Fruit fly (Drosophila melanogaster) whole organism, embryonic: ENCODE measurements around the gene ETHR.

ENCODE experiments used
- Atf-2 ChIP-seq: fragments of 200-800 bp; sonication (Bioruptor generic); optimal IDR thresholded peaks from 2 replicates; lab custom pipeline; 2016; ENCODE audit warnings: missing biosample characterization, missing genetic modification characterization
- CG10462 ChIP-seq: fragments of 200-800 bp; sonication (Bioruptor generic); optimal IDR thresholded peaks from 2 replicates; lab custom pipeline; 2016; ENCODE audit warnings: missing biosample characterization, missing genetic modification characterization
- CG11093 ChIP-seq: fragments of 200-800 bp; sonication (Bioruptor generic); IDR thresholded peaks from 3 replicates; pipeline ENCODE4 v1.3.6; 2022; ENCODE audit warnings: missing biosample characterization, missing genetic modification characterization
- CG12236 ChIP-seq: fragments of 200-800 bp; sonication (Bioruptor generic); optimal IDR thresholded peaks from 2 replicates; lab custom pipeline; 2016; ENCODE audit warnings: missing biosample characterization, missing genetic modification characterization
- CG13123 ChIP-seq: fragments of 200-800 bp; sonication (Bioruptor generic); optimal IDR thresholded peaks from 2 replicates; lab custom pipeline; 2016; ENCODE audit warnings: missing biosample characterization, missing genetic modification characterization
- CG14667 ChIP-seq: fragments of 200-800 bp; sonication (Bioruptor generic); IDR thresholded peaks from 2 replicates; pipeline ENCODE4 v1.3.6; 2022; ENCODE audit warnings: missing biosample characterization, missing genetic modification characterization
- CG14860 ChIP-seq: fragments of 200-800 bp; sonication (Bioruptor generic); IDR thresholded peaks from 3 replicates; pipeline ENCODE4 v1.3.6; 2022; ENCODE audit warnings: missing biosample characterization, missing genetic modification characterization; ENCODE audit not compliant: partially characterized antibody
- CG1602 ChIP-seq: fragments of 200-800 bp; sonication (Bioruptor generic); optimal IDR thresholded peaks from 3 replicates; lab custom pipeline; 2016; ENCODE audit warnings: missing biosample characterization, missing genetic modification characterization
- CG17361 ChIP-seq: fragments of 200-800 bp; sonication (Bioruptor generic); IDR thresholded peaks from 3 replicates; pipeline ENCODE4 v1.3.6; 2022; ENCODE audit warnings: missing biosample characterization, missing genetic modification characterization
- CG18011 ChIP-seq: fragments of 200-800 bp; sonication (Bioruptor generic); optimal IDR thresholded peaks from 2 replicates; lab custom pipeline; 2017; ENCODE audit warnings: missing biosample characterization, missing genetic modification characterization, mild to moderate bottlenecking, moderate library complexity, missing genotype
- CG2129 ChIP-seq: fragments of 200-800 bp; sonication (Bioruptor generic); IDR thresholded peaks from 2 replicates; pipeline ENCODE4 v1.3.6; 2022; ENCODE audit warnings: missing biosample characterization, missing genetic modification characterization; ENCODE audit not compliant: partially characterized antibody
- CG2875 ChIP-seq: fragments of 200-800 bp; sonication (Bioruptor generic); optimal IDR thresholded peaks from 2 replicates; lab custom pipeline; 2017; ENCODE audit warnings: missing biosample characterization, mild to moderate bottlenecking, missing genetic modification characterization, missing genetic modification reagents
- CG3407 ChIP-seq: fragments of 200-800 bp; sonication (Bioruptor generic); optimal IDR thresholded peaks from 2 replicates; lab custom pipeline; 2018; ENCODE audit warnings: missing biosample characterization, mild to moderate bottlenecking, missing genetic modification characterization
- CG34422 ChIP-seq: fragments of 200-800 bp; sonication (Bioruptor generic); IDR thresholded peaks from 3 replicates; pipeline ENCODE4 v1.3.6; 2022; ENCODE audit warnings: missing biosample characterization, missing genetic modification characterization
- CG4282 ChIP-seq: fragments of 200-800 bp; sonication (Bioruptor generic); optimal IDR thresholded peaks from 2 replicates; lab custom pipeline; 2016; ENCODE audit warnings: missing biosample characterization, missing genetic modification characterization
- CG7372 ChIP-seq: fragments of 200-800 bp; sonication (Bioruptor generic); IDR thresholded peaks from 2 replicates; pipeline ENCODE4 v1.3.6; 2022; ENCODE audit warnings: missing biosample characterization, missing genetic modification characterization
- CG7928 ChIP-seq: fragments of 200-800 bp; sonication (Bioruptor generic); optimal IDR thresholded peaks from 2 replicates; lab custom pipeline; 2017; ENCODE audit warnings: missing biosample characterization, mild to moderate bottlenecking, missing genetic modification characterization
- CG9215 ChIP-seq: fragments of 200-800 bp; sonication (Bioruptor generic); IDR thresholded peaks from 2 replicates; pipeline ENCODE4 v1.3.6; 2022; ENCODE audit warnings: missing biosample characterization, missing genetic modification characterization
- CG9932 ChIP-seq: fragments of 200-800 bp; sonication (Bioruptor generic); IDR thresholded peaks from 2 replicates; pipeline ENCODE4 v1.3.6; 2022; ENCODE audit warnings: missing biosample characterization, missing genetic modification characterization
- CkIIα-i1 ChIP-seq: fragments of 200-800 bp; sonication (Bioruptor generic); IDR thresholded peaks from 2 replicates; pipeline ENCODE4 v1.3.6; 2022; ENCODE audit warnings: missing biosample characterization, missing genetic modification characterization
- D19A ChIP-seq: fragments of 200-800 bp; optimal IDR thresholded peaks from 3 replicates; lab custom pipeline; 2019; ENCODE audit warnings: missing biosample characterization, mild to moderate bottlenecking, missing genetic modification characterization, moderate library complexity
- Dfd ChIP-seq, 2 experiments: fragments of >200 bp; optimal IDR thresholded peaks; 2 replicates each; lab custom pipeline; 2017; ENCODE audit warnings: missing biosample characterization in 2 of 2, missing genetic modification characterization in 2 of 2
- Eip74EF ChIP-seq, 2 experiments: fragments of 200-800 bp in 1 of 2; fragments of >200 bp in 1 of 2; sonication (Bioruptor generic) in 1 of 2; optimal IDR thresholded peaks; 2 replicates each; lab custom pipeline; 2017 to 2019; ENCODE audit warnings: missing biosample characterization in 2 of 2, missing genetic modification characterization in 2 of 2, mild to moderate bottlenecking in 1 of 2, moderate library complexity in 1 of 2
- GATAe ChIP-seq: fragments of 200-800 bp; sonication (Bioruptor generic); conservative IDR thresholded peaks from 2 replicates; pipeline ENCODE4 v1.3.6; 2022; ENCODE audit warnings: missing biosample characterization, missing genetic modification characterization
- Mrtf ChIP-seq: fragments of 200-800 bp; sonication (Bioruptor generic); IDR thresholded peaks from 3 replicates; pipeline ENCODE4 v1.3.6; 2022; ENCODE audit warnings: missing biosample characterization, missing genetic modification characterization
- Nf-YA ChIP-seq: fragments of 200-800 bp; sonication (Bioruptor generic); IDR thresholded peaks from 2 replicates; pipeline ENCODE4 v1.3.6; 2022; ENCODE audit warnings: missing biosample characterization, missing genetic modification characterization
- Oaz ChIP-seq: fragments of 200-800 bp; sonication (Bioruptor generic); IDR thresholded peaks from 2 replicates; pipeline ENCODE4 v1.3.6; 2022; ENCODE audit warnings: missing biosample characterization, missing genetic modification characterization
- Sox102F ChIP-seq: fragments of 200-800 bp; sonication (Bioruptor generic); optimal IDR thresholded peaks from 2 replicates; lab custom pipeline; 2018; ENCODE audit warnings: missing biosample characterization, mild to moderate bottlenecking, missing genetic modification characterization, moderate library complexity
- TFAM ChIP-seq: fragments of 200-800 bp; sonication (Bioruptor generic); optimal IDR thresholded peaks from 2 replicates; lab custom pipeline; 2017; ENCODE audit warnings: missing biosample characterization, missing genetic modification characterization, inconsistent platforms
- Trl ChIP-seq, 3 experiments: fragments of >200 bp in 2 of 3; fragments of 200-800 bp in 1 of 3; sonication (Bioruptor generic) in 1 of 3; optimal IDR thresholded peaks; 2 replicates in 1 of 3; 3 replicates in 2 of 3; lab custom pipeline; 2016 to 2017; ENCODE audit warnings: missing biosample characterization in 1 of 3, missing genetic modification characterization in 1 of 3
- Vsx1 ChIP-seq: fragments of 200-800 bp; sonication (Bioruptor generic); optimal IDR thresholded peaks from 2 replicates; lab custom pipeline; 2017; ENCODE audit warnings: missing biosample characterization, mild to moderate bottlenecking, missing genetic modification characterization, missing genetic modification reagents
- ase ChIP-seq: fragments of 200-800 bp; sonication (Bioruptor generic); IDR thresholded peaks from 3 replicates; pipeline ENCODE4 v1.3.6; 2022; ENCODE audit warnings: missing biosample characterization, missing genetic modification characterization
- caup ChIP-seq: fragments of 200-800 bp; sonication (Bioruptor generic); optimal IDR thresholded peaks from 3 replicates; lab custom pipeline; 2017; ENCODE audit warnings: missing biosample characterization, mild to moderate bottlenecking, missing genetic modification characterization, moderate library complexity; ENCODE audit not compliant: severe bottlenecking
- dpn ChIP-seq, 2 experiments: fragments of 200-800 bp; sonication (Bioruptor generic); optimal IDR thresholded peaks; 3 replicates each; lab custom pipeline; 2016; ENCODE audit warnings: missing biosample characterization in 2 of 2, missing genetic modification characterization in 2 of 2
- emc ChIP-seq: fragments of 200-800 bp; sonication (Bioruptor generic); optimal IDR thresholded peaks from 2 replicates; lab custom pipeline; 2016; ENCODE audit warnings: missing biosample characterization, missing genetic modification characterization
- gcm ChIP-seq: fragments of 200-800 bp; sonication (Bioruptor generic); optimal IDR thresholded peaks from 2 replicates; lab custom pipeline; 2019; ENCODE audit warnings: missing biosample characterization, mild to moderate bottlenecking, missing genetic modification characterization, moderate library complexity
- ham ChIP-seq: fragments of 200-800 bp; sonication (Bioruptor generic); IDR thresholded peaks from 2 replicates; pipeline ENCODE4 v1.3.6; 2022; ENCODE audit warnings: missing biosample characterization, missing genetic modification characterization
- hbn ChIP-seq: fragments of 200-800 bp; sonication (Bioruptor generic); IDR thresholded peaks from 2 replicates; pipeline ENCODE4 v1.3.6; 2022; ENCODE audit warnings: missing biosample characterization, missing genetic modification characterization; ENCODE audit not compliant: partially characterized antibody
- hth ChIP-seq: fragments of >200 bp; optimal IDR thresholded peaks from 2 replicates; lab custom pipeline; 2017; ENCODE audit warnings: inconsistent platforms
- insv ChIP-seq, 2 experiments: fragments of 200-800 bp; sonication (Bioruptor generic); optimal IDR thresholded peaks; 3 replicates each; lab custom pipeline; 2016 to 2018; ENCODE audit warnings: missing biosample characterization in 2 of 2, missing genetic modification characterization in 2 of 2
- jumu ChIP-seq: fragments of 200-800 bp; sonication (Bioruptor generic); optimal IDR thresholded peaks from 3 replicates; lab custom pipeline; 2016; ENCODE audit warnings: missing biosample characterization, missing genetic modification characterization
- knrl ChIP-seq: fragments of 200-800 bp; sonication (Bioruptor generic); IDR thresholded peaks from 3 replicates; pipeline ENCODE4 v1.3.6; 2022; ENCODE audit warnings: missing biosample characterization, missing genetic modification characterization; ENCODE audit not compliant: partially characterized antibody
- odd ChIP-seq: fragments of 200-800 bp; sonication (Bioruptor generic); optimal IDR thresholded peaks from 2 replicates; lab custom pipeline; 2017; ENCODE audit warnings: missing biosample characterization, mild to moderate bottlenecking, missing genetic modification characterization
- org-1 ChIP-seq: fragments of 200-800 bp; sonication (Bioruptor generic); optimal IDR thresholded peaks from 2 replicates; lab custom pipeline; 2017; ENCODE audit warnings: missing biosample characterization, missing genetic modification characterization
- otp ChIP-seq: fragments of 200-800 bp; sonication (Bioruptor generic); IDR thresholded peaks from 3 replicates; pipeline ENCODE4, ENCODE4 v1.3.6; 2022; ENCODE audit warnings: missing biosample characterization, missing genetic modification characterization
- pb ChIP-seq: fragments of 200-800 bp; sonication (Bioruptor generic); optimal IDR thresholded peaks from 3 replicates; lab custom pipeline; 2016; ENCODE audit warnings: missing biosample characterization, missing genetic modification characterization
- sqz ChIP-seq: fragments of 200-800 bp; sonication (Bioruptor generic); optimal IDR thresholded peaks from 3 replicates; lab custom pipeline; 2018; ENCODE audit warnings: missing biosample characterization, mild to moderate bottlenecking, missing genetic modification characterization
- usp ChIP-seq: fragments of >200 bp; optimal IDR thresholded peaks from 2 replicates; lab custom pipeline; 2017; ENCODE audit warnings: missing biosample characterization, missing genetic modification characterization
- wor ChIP-seq: fragments of 200-800 bp; sonication (Bioruptor generic); IDR thresholded peaks from 2 replicates; pipeline ENCODE4 v1.3.6; 2022; ENCODE audit warnings: missing biosample characterization, missing genetic modification characterization
- yki ChIP-seq: fragments of >200 bp; optimal IDR thresholded peaks from 3 replicates; lab custom pipeline; 2018

ETHR gene

DNA sequence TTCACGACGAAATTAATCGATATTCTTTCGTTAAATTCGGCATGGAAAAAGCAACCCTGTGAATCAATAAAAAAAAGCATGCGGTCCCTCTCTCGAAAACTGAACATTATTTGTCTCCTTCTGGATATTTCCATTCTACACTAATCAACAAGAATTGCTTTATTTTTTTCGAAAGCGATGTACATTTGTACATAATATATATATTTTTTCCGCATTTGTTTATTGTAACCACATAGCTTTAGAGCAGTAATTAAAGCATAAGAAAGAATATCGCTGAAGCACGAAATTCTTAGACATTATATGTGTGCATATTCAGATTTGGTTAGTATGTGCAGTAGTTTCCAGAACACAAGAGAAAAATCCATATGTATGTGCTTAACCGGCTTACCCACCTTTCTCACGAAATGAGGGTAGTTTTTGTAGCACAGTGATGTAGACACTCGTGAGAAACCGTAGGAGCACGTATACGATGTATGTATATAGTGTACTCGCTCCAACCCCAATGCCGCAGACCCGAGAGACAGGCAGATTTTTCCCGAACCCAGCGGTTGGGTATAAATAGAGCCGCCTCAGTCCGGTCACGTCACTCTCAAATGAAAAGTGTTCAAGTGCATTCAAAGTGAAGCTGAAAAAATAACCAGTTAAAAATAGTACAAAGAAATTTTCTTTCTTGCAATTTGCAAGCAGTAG is 49.4 kb downstream of the ETHR start (continued):
- peak; percentile 36 to 64 for TF ChIP-seq Trl (optimal IDR thresholded peaks at IDR 0.05; lab: Kevin White, UChicago)
- TF ChIP-seq Trl (GFP tag; optimal IDR thresholded peaks at IDR 0.05; lab: Kevin White, UChicago), result peak; percentile 50
- TF ChIP-seq CG7928 (GFP tag; lab: Kevin White, UChicago), result peak; percentile 40
- TF ChIP-seq GATAe (GFP tag; lab: Robert Waterston, UW), result no peak
- TF ChIP-seq CG18011 (GFP tag; lab: Kevin White, UChicago), result peak; percentile 59
- TF ChIP-seq emc (GFP tag; lab: Kevin White, UChicago), result no peak
- TF ChIP-seq CG14667 (GFP tag; lab: Robert Waterston, UW), result no peak
- peak in 1 of 2 experiments; percentile 46 for TF ChIP-seq insv (GFP tag; optimal IDR thresholded peaks at IDR 0.05; lab: Kevin White, UChicago)
- TF ChIP-seq sqz (GFP tag; lab: Kevin White, UChicago), result peak; percentile 90
- no peak for TF ChIP-seq CG2129 (GFP tag; lab: Robert Waterston, UW)
- TF ChIP-seq Mrtf (GFP tag; lab: Robert Waterston, UW), result no peak
- TF ChIP-seq odd, result peak; percentile 88
- no peak for TF ChIP-seq CG17361 (GFP tag; lab: Robert Waterston, UW)
- no peak for TF ChIP-seq hbn (GFP tag; lab: Robert Waterston, UW)
- peak; percentile 65 to 88 for TF ChIP-seq dpn (GFP tag; optimal IDR thresholded peaks at IDR 0.05; lab: Kevin White, UChicago)
- TF ChIP-seq CG11093 (GFP tag; lab: Robert Waterston, UW), result peak; percentile 59; the same call in 1 of the 3 replicates
- no peak for TF ChIP-seq ase (GFP tag; lab: Robert Waterston, UW)
- peak; percentile 15 for TF ChIP-seq Vsx1 (GFP tag; lab: Kevin White, UChicago)
- no peak for TF ChIP-seq CG14860 (GFP tag; lab: Robert Waterston, UW)
- no peak for TF ChIP-seq CG7372 (GFP tag; lab: Robert Waterston, UW)
- no peak for TF ChIP-seq CkIIα-i1 (GFP tag; lab: Robert Waterston, UW)
- TF ChIP-seq hth (lab: Kevin White, UChicago), result no peak
- no peak for TF ChIP-seq jumu (GFP tag; lab: Kevin White, UChicago)
- TF ChIP-seq gcm (GFP tag; lab: Kevin White, UChicago), result peak; percentile 80
- TF ChIP-seq Dfd (GFP tag; optimal IDR thresholded peaks at IDR 0.05; lab: Kevin White, UChicago), result no peak
- TF ChIP-seq CG13123 (GFP tag; lab: Kevin White, UChicago), result peak; percentile 60
- no peak for TF ChIP-seq yki (lab: Kevin White, UChicago)
- no peak for TF ChIP-seq CG3407
- peak; percentile 73 for TF ChIP-seq CG10462
- no peak for TF ChIP-seq knrl (GFP tag; lab: Robert Waterston, UW)
- peak; percentile 8 for TF ChIP-seq CG2875 (GFP tag; lab: Kevin White, UChicago)
- TF ChIP-seq ham, result no peak
- TF ChIP-seq TFAM (GFP tag; lab: Kevin White, UChicago), result peak; percentile 58
- peak; percentile 90 for TF ChIP-seq D19A (tag; lab: Kevin White, UChicago)
- peak in 1 of 2 experiments; percentile 86 for TF ChIP-seq Eip74EF (GFP tag; optimal IDR thresholded peaks at IDR 0.05; lab: Kevin White, UChicago)
- peak; percentile 72 for TF ChIP-seq org-1 (GFP tag; lab: Kevin White, UChicago)
- TF ChIP-seq wor (GFP tag; lab: Robert Waterston, UW), result no peak
- TF ChIP-seq caup (GFP tag; lab: Kevin White, UChicago), result peak; percentile 76
- TF ChIP-seq Oaz (GFP tag; lab: Robert Waterston, UW), result no peak
- peak; percentile 81 for TF ChIP-seq CG1602
- no peak for TF ChIP-seq Nf-YA (GFP tag; lab: Robert Waterston, UW)
- TF ChIP-seq usp (GFP tag; lab: Kevin White, UChicago), result no peak
- TF ChIP-seq CG12236 (GFP tag; lab: Kevin White, UChicago), result peak; percentile 40
- peak; percentile 42 for TF ChIP-seq Atf-2
- TF ChIP-seq otp (GFP tag; lab: Robert Waterston, UW), result no peak
- TF ChIP-seq Sox102F (GFP tag; lab: Kevin White, UChicago), result peak; percentile 79
- peak; percentile 50 for TF ChIP-seq pb (GFP tag; lab: Kevin White, UChicago)
- no peak for TF ChIP-seq CG4282
- no peak for TF ChIP-seq CG34422 (GFP tag; lab: Robert Waterston, UW)
- TF ChIP-seq CG9932 (GFP tag; lab: Robert Waterston, UW), result no peak
- TF ChIP-seq CG9215 (GFP tag; lab: Robert Waterston, UW), result no peak
